Fruit fly (Drosophila melanogaster) whole organism: ENCODE data around the gene tal-1A.

Source experiments
- CG8478 ChIP-seq: fragments of >200 bp; optimal IDR thresholded peaks from 2 replicates; lab custom pipeline; 2018; ENCODE audit warnings: inconsistent platforms
- EcR ChIP-seq, 2 experiments: fragments of >200 bp; optimal IDR thresholded peaks; 2 replicates each; lab custom pipeline; 2017; ENCODE audit warnings: missing biosample characterization in 2 of 2, missing genetic modification characterization in 2 of 2, missing genetic modification reagents in 2 of 2
- pan ChIP-seq: fragments of >200 bp; optimal IDR thresholded peaks from 2 replicates; lab custom pipeline; 2017

DNA sequence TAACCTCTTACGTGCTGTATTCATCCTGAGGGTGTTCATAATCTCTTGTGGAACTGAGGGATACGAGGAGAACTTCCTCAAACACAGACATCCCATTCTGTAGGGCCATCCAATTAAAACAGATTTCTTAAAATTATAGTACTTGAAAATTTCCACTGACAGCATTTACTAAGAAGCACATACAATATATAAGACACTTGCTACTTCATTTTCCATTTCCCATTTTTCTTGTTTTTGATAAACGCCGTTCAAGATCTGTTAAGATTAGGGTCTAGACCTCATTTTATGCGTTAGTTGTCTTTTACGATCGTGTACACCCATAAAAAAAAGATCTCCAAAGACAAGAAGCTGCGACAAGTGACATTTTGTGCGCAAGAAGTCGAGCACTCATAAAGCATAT lies 42.4 kb downstream of the tal-1A start, which contains the start of gene CG14362:
- TF ChIP-seq pan (no peak), EcR (GFP tag; optimal IDR thresholded peaks at IDR 0.05; lab: Kevin White, UChicago) (no peak), CG8478 (lab: Kevin White, UChicago) (no peak)
